Fruit fly (Drosophila melanogaster) whole organism, pupa: ENCODE results near the gene DAAM.

Experiments used
- CG12605 ChIP-seq: fragments of 200-800 bp; sonication (Bioruptor generic); IDR thresholded peaks from 2 replicates; pipeline ENCODE4 v1.3.6; 2022; ENCODE audit warnings: missing biosample characterization, missing genetic modification characterization
- CG13204 ChIP-seq: fragments of 200-800 bp; sonication (Bioruptor generic); optimal IDR thresholded peaks from 2 replicates; lab custom pipeline; 2018; ENCODE audit warnings: missing biosample characterization, mild to moderate bottlenecking, missing genetic modification characterization, moderate library complexity
- CG15710 ChIP-seq: fragments of 200-800 bp; sonication (Bioruptor generic); optimal IDR thresholded peaks from 2 replicates; lab custom pipeline; 2018; ENCODE audit warnings: missing biosample characterization, mild to moderate bottlenecking, missing genetic modification characterization, moderate library complexity
- CG34367 ChIP-seq: fragments of 200-800 bp; sonication (Bioruptor generic); optimal IDR thresholded peaks from 2 replicates; lab custom pipeline; 2018; ENCODE audit warnings: missing biosample characterization, mild to moderate bottlenecking, missing genetic modification characterization
- CG4496 ChIP-seq: fragments of 200-800 bp; sonication (Bioruptor generic); IDR thresholded peaks from 3 replicates; pipeline ENCODE4 v1.3.6; 2022; ENCODE audit warnings: missing biosample characterization, missing genetic modification characterization
- CG8301 ChIP-seq: fragments of 200-800 bp; sonication (Bioruptor generic); optimal IDR thresholded peaks from 2 replicates; lab custom pipeline; 2018; ENCODE audit warnings: missing biosample characterization, mild to moderate bottlenecking, missing genetic modification characterization
- CG9948 ChIP-seq: fragments of 200-800 bp; sonication (Bioruptor generic); optimal IDR thresholded peaks from 2 replicates; lab custom pipeline; 2018; ENCODE audit warnings: missing biosample characterization, mild to moderate bottlenecking, missing genetic modification characterization, moderate library complexity
- D1 ChIP-seq: fragments of 200-800 bp; sonication (Bioruptor generic); optimal IDR thresholded peaks from 2 replicates; lab custom pipeline; 2018; ENCODE audit warnings: missing biosample characterization, mild to moderate bottlenecking, missing genetic modification characterization, moderate library complexity
- EcR ChIP-seq: fragments of 200-800 bp; sonication (Bioruptor generic); optimal IDR thresholded peaks from 3 replicates; lab custom pipeline; 2019; ENCODE audit warnings: missing biosample characterization, missing genetic modification characterization, mild to moderate bottlenecking, moderate library complexity, missing genetic modification reagents
- Pif1A ChIP-seq: fragments of 200-800 bp; sonication (Bioruptor generic); optimal IDR thresholded peaks from 3 replicates; lab custom pipeline; 2016; ENCODE audit warnings: missing biosample characterization, missing genetic modification characterization
- fd96Ca ChIP-seq: fragments of 200-800 bp; sonication (Bioruptor generic); IDR thresholded peaks from 3 replicates; pipeline ENCODE4 v1.3.6; 2022; ENCODE audit warnings: missing biosample characterization, missing genetic modification characterization

DNA sequence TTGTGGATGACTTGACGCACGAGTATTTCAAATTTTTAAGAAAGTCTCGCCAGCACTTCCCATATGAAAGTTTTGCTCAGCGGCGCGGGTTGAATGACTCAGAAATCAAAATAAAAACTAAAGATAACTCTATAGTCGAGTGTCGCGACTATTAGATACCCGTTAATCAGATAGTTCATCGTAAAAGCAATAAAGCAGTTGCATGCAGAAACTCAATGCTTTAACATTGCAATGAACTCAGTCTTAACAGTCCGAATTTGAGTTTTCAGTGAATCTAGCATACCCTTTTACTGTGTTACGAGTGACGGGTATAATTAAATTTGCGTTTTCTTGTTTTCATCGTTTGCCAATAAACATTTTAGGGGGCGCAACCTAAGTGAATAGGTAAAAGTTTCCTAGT lies 10.9 kb downstream of the DAAM start:
- TF ChIP-seq fd96Ca (no peak), CG13204 (GFP tag; lab: Kevin White, UChicago) (no peak), CG15710 (tag; lab: Kevin White, UChicago) (no peak), D1 (tag; lab: Kevin White, UChicago) (no peak), CG34367 (no peak), CG8301 (no peak), Pif1A (GFP tag; lab: Kevin White, UChicago) (no peak), EcR (GFP tag; lab: Kevin White, UChicago) (no peak), CG4496 (GFP tag; lab: Robert Waterston, UW) (no peak), CG9948 (no peak), CG12605 (GFP tag; lab: Robert Waterston, UW) (no peak)
